Worm (Caenorhabditis elegans) whole organism, young adult: ENCODE measurements around the gene mdt-21.

Experiments used
- B0035.1 ChIP-seq: sonication (generic microtip); optimal IDR thresholded peaks from 2 replicates; lab custom pipeline; 2016; ENCODE audit warnings: missing genetic modification characterization, mild to moderate bottlenecking, missing compliant biosample characterization, missing genotype, missing genetic modification reagents
- D2030.7 ChIP-seq: fragments of 200-800 bp; sonication (Bioruptor generic); IDR thresholded peaks from 2 replicates; pipeline ENCODE4 v1.3.6; 2022; ENCODE audit warnings: missing genetic modification reagents, missing genetic modification characterization, missing compliant biosample characterization
- F10E7.11 ChIP-seq: sonication (generic microtip); optimal IDR thresholded peaks from 2 replicates; lab custom pipeline; 2017; ENCODE audit warnings: mild to moderate bottlenecking, missing genetic modification characterization, moderate library complexity, missing compliant biosample characterization
- F23B12.7 ChIP-seq: sonication (generic microtip); optimal IDR thresholded peaks from 2 replicates; lab custom pipeline; 2017; ENCODE audit warnings: missing genetic modification characterization, mild to moderate bottlenecking, missing compliant biosample characterization, antibody characterized with exemption, moderate library complexity; ENCODE audit not compliant: insufficient read depth
- F52B5.7 ChIP-seq: sonication (generic microtip); optimal IDR thresholded peaks from 2 replicates; lab custom pipeline; 2016; ENCODE audit warnings: mild to moderate bottlenecking, missing genetic modification characterization, missing compliant biosample characterization
- F55B11.4 ChIP-seq: sonication (generic microtip); optimal IDR thresholded peaks from 2 replicates; lab custom pipeline; 2016; ENCODE audit warnings: missing compliant biosample characterization, missing genetic modification characterization, borderline replicate concordance; ENCODE audit not compliant: insufficient read depth
- K12H6.12 ChIP-seq: fragments of 200-800 bp; sonication (Bioruptor generic); optimal IDR thresholded peaks from 2 replicates; lab custom pipeline; 2018; ENCODE audit warnings: mild to moderate bottlenecking, missing genetic modification characterization, missing compliant biosample characterization
- Y53G8AR.9 ChIP-seq: fragments of 200-800 bp; sonication (Bioruptor generic); conservative IDR thresholded peaks from 2 replicates; pipeline ENCODE4 v1.3.6; 2022; ENCODE audit warnings: missing genetic modification reagents, missing genetic modification characterization, missing compliant biosample characterization
- ama-1 ChIP-seq, 3 experiments: fragments of 150-350 bp in 1 of 3; sonication (generic microtip) in 2 of 3; optimal IDR thresholded peaks; 2 replicates each; lab custom pipeline; 2014 to 2018; ENCODE audit warnings: missing biosample characterization in 2 of 3, missing genetic modification characterization in 2 of 3, missing genetic modification reagents in 2 of 3
- aptf-3 ChIP-seq: fragments of 200-800 bp; sonication (Bioruptor generic); IDR thresholded peaks from 2 replicates; pipeline ENCODE4 v1.3.6; 2022; ENCODE audit warnings: missing genetic modification characterization, missing compliant biosample characterization
- attf-3 ChIP-seq: fragments of 200-800 bp; sonication (Bioruptor generic); conservative IDR thresholded peaks from 2 replicates; pipeline ENCODE4 v1.3.6; 2022; ENCODE audit warnings: missing genetic modification reagents, missing genetic modification characterization, missing compliant biosample characterization
- attf-6 ChIP-seq: fragments of 200-800 bp; sonication (Bioruptor generic); IDR thresholded peaks from 2 replicates; pipeline ENCODE4 v1.3.6; 2022; ENCODE audit warnings: missing genetic modification reagents, missing genetic modification characterization, missing compliant biosample characterization
- cebp-2 ChIP-seq: fragments of 200-800 bp; sonication (Bioruptor generic); IDR thresholded peaks from 2 replicates; pipeline ENCODE4 v1.3.6; 2022; ENCODE audit warnings: missing genetic modification characterization, missing compliant biosample characterization
- ceh-100 ChIP-seq: fragments of 200-800 bp; sonication (Bioruptor generic); IDR thresholded peaks from 2 replicates; pipeline ENCODE4 v1.3.6; 2022; ENCODE audit warnings: missing genetic modification reagents, missing genetic modification characterization, missing compliant biosample characterization
- ceh-91 ChIP-seq: fragments of 200-800 bp; sonication (Bioruptor generic); IDR thresholded peaks from 2 replicates; pipeline ENCODE4 v1.3.6; 2022; ENCODE audit warnings: missing genetic modification reagents, missing genetic modification characterization, missing compliant biosample characterization
- dox-1 ChIP-seq: fragments of 200-800 bp; sonication (Bioruptor generic); IDR thresholded peaks from 2 replicates; pipeline ENCODE4 v1.3.6; 2022; ENCODE audit warnings: missing genetic modification reagents, missing genetic modification characterization, missing compliant biosample characterization
- dpff-1 ChIP-seq: sonication (generic microtip); optimal IDR thresholded peaks from 2 replicates; lab custom pipeline; 2017; ENCODE audit warnings: mild to moderate bottlenecking, missing genetic modification characterization, missing compliant biosample characterization
- egrh-3 ChIP-seq: fragments of 200-800 bp; sonication (Bioruptor generic); IDR thresholded peaks from 2 replicates; pipeline ENCODE4 v1.3.6; 2022; ENCODE audit warnings: missing genetic modification reagents, missing genetic modification characterization, missing compliant biosample characterization
- ekl-4 ChIP-seq: fragments of 200-800 bp; sonication (Bioruptor generic); IDR thresholded peaks from 2 replicates; pipeline ENCODE4 v1.3.6; 2022; ENCODE audit warnings: missing genetic modification reagents, missing genetic modification characterization, missing compliant biosample characterization
- ets-4 ChIP-seq: fragments of 200-800 bp; sonication (Bioruptor generic); optimal IDR thresholded peaks from 2 replicates; lab custom pipeline; 2018; ENCODE audit warnings: mild to moderate bottlenecking, missing genetic modification characterization, missing compliant biosample characterization
- him-1 ChIP-seq: sonication (generic microtip); optimal IDR thresholded peaks from 2 replicates; lab custom pipeline; 2016; ENCODE audit warnings: missing genotype, missing genetic modification reagents, missing genetic modification characterization, missing compliant biosample characterization
- hlh-12 ChIP-seq: sonication (generic microtip); optimal IDR thresholded peaks from 2 replicates; lab custom pipeline; 2016; ENCODE audit warnings: missing genetic modification characterization, missing compliant biosample characterization
- hlh-26 ChIP-seq: fragments of 200-800 bp; sonication (Bioruptor generic); conservative IDR thresholded peaks from 2 replicates; pipeline ENCODE4 v1.3.6; 2022; ENCODE audit warnings: missing genetic modification reagents, missing genetic modification characterization, missing compliant biosample characterization
- let-526 ChIP-seq: fragments of 200-800 bp; sonication (Bioruptor generic); IDR thresholded peaks from 2 replicates; pipeline ENCODE4 v1.3.6; 2022; ENCODE audit warnings: missing genetic modification reagents, missing genetic modification characterization, missing compliant biosample characterization
- let-607 ChIP-seq, 2 experiments: fragments of 200-800 bp in 1 of 2; sonication (Bioruptor generic) in 1 of 2; sonication (generic microtip) in 1 of 2; optimal IDR thresholded peaks; 2 replicates each; lab custom pipeline; 2016 to 2018; ENCODE audit warnings: mild to moderate bottlenecking in 2 of 2, missing compliant biosample characterization in 2 of 2, missing genetic modification characterization in 2 of 2, moderate library complexity in 2 of 2, missing genotype in 1 of 2
- lsl-1 ChIP-seq: fragments of 200-800 bp; sonication (Bioruptor generic); optimal IDR thresholded peaks from 2 replicates; lab custom pipeline; 2018; ENCODE audit warnings: mild to moderate bottlenecking, missing genetic modification characterization, moderate library complexity, missing compliant biosample characterization
- madf-10 ChIP-seq: sonication (generic microtip); optimal IDR thresholded peaks from 2 replicates; lab custom pipeline; 2016; ENCODE audit warnings: mild to moderate bottlenecking, missing genetic modification characterization, missing compliant biosample characterization
- madf-3 ChIP-seq: fragments of 200-800 bp; sonication (Bioruptor generic); IDR thresholded peaks from 2 replicates; pipeline ENCODE4 v1.3.6; 2022; ENCODE audit warnings: missing genetic modification reagents, missing genetic modification characterization, missing compliant biosample characterization
- mcd-1 ChIP-seq: fragments of 200-800 bp; sonication (Bioruptor generic); IDR thresholded peaks from 2 replicates; pipeline ENCODE4 v1.3.6; 2022; ENCODE audit warnings: missing genetic modification reagents, missing genetic modification characterization, missing compliant biosample characterization
- mes-4 ChIP-seq: sonication (generic microtip); optimal IDR thresholded peaks from 2 replicates; lab custom pipeline; 2016; ENCODE audit warnings: missing genotype, missing genetic modification characterization, missing compliant biosample characterization
- nfya-1 ChIP-seq: sonication (generic microtip); optimal IDR thresholded peaks from 2 replicates; lab custom pipeline; 2017; ENCODE audit warnings: antibody characterized with exemption, missing compliant biosample characterization, missing genetic modification characterization, borderline replicate concordance; ENCODE audit not compliant: insufficient read depth
- nfya-2 ChIP-seq: fragments of 200-800 bp; sonication (Bioruptor generic); IDR thresholded peaks from 2 replicates; pipeline ENCODE4 v1.3.6; 2022; ENCODE audit warnings: missing genetic modification reagents, missing genetic modification characterization, missing compliant biosample characterization
- nfyb-1 ChIP-seq: fragments of 200-800 bp; sonication (Bioruptor generic); IDR thresholded peaks from 2 replicates; pipeline ENCODE4 v1.3.6; 2022; ENCODE audit warnings: missing genetic modification reagents, missing genetic modification characterization, missing compliant biosample characterization
- nhr-27 ChIP-seq: fragments of 200-800 bp; sonication (Bioruptor generic); optimal IDR thresholded peaks from 2 replicates; lab custom pipeline; 2018; ENCODE audit warnings: mild to moderate bottlenecking, missing genetic modification characterization, moderate library complexity, missing compliant biosample characterization
- nhr-90 ChIP-seq: sonication (generic microtip); optimal IDR thresholded peaks from 2 replicates; lab custom pipeline; 2016; ENCODE audit warnings: missing genotype, mild to moderate bottlenecking, missing genetic modification characterization, missing compliant biosample characterization
- pbrm-1 ChIP-seq: fragments of 200-800 bp; sonication (Bioruptor generic); IDR thresholded peaks from 2 replicates; pipeline ENCODE4 v1.3.6; 2022; ENCODE audit warnings: missing genetic modification reagents, missing genetic modification characterization, missing compliant biosample characterization
- repo-1 ChIP-seq: sonication (generic microtip); optimal IDR thresholded peaks from 2 replicates; lab custom pipeline; 2017; ENCODE audit warnings: mild to moderate bottlenecking, missing genetic modification characterization, missing compliant biosample characterization
- rpc-1 ChIP-seq, 2 experiments: fragments of 150-350 bp in 1 of 2; sonication (generic microtip) in 1 of 2; optimal IDR thresholded peaks; 2 replicates each; lab custom pipeline; 2014 to 2018; ENCODE audit warnings: missing biosample characterization in 1 of 2, missing genetic modification characterization in 1 of 2, missing genetic modification reagents in 1 of 2, missing genotype in 1 of 2
- sdz-38 ChIP-seq: sonication (generic microtip); optimal IDR thresholded peaks from 2 replicates; lab custom pipeline; 2016; ENCODE audit warnings: missing genotype, missing genetic modification characterization, missing compliant biosample characterization
- snpc-1.1 ChIP-seq: sonication (generic microtip); optimal IDR thresholded peaks from 2 replicates; lab custom pipeline; 2017; ENCODE audit warnings: missing genetic modification characterization, mild to moderate bottlenecking, missing compliant biosample characterization, antibody characterized with exemption, moderate library complexity, missing genotype, missing genetic modification reagents; ENCODE audit not compliant: insufficient read depth
- snpc-3.4 ChIP-seq: sonication (generic microtip); optimal IDR thresholded peaks from 2 replicates; lab custom pipeline; 2017; ENCODE audit warnings: missing genetic modification characterization, mild to moderate bottlenecking, missing compliant biosample characterization, antibody characterized with exemption, moderate library complexity, missing genotype, missing genetic modification reagents
- tbp1 ChIP-seq: fragments of 200-800 bp; sonication (Bioruptor generic); optimal IDR thresholded peaks from 2 replicates; lab custom pipeline; 2018; ENCODE audit warnings: mild to moderate bottlenecking, missing genetic modification characterization, missing compliant biosample characterization
- tlf-1 ChIP-seq: fragments of 200-800 bp; sonication (Bioruptor generic); optimal IDR thresholded peaks from 2 replicates; lab custom pipeline; 2018; ENCODE audit warnings: mild to moderate bottlenecking, missing genetic modification characterization, missing compliant biosample characterization
- unc-130 ChIP-seq: sonication (generic microtip); optimal IDR thresholded peaks from 2 replicates; lab custom pipeline; 2016; ENCODE audit warnings: missing genetic modification reagents, missing genetic modification characterization, missing compliant biosample characterization
- xnd-1 ChIP-seq: sonication (generic microtip); optimal IDR thresholded peaks from 2 replicates; lab custom pipeline; 2016; ENCODE audit warnings: missing genotype, missing genetic modification reagents, missing genetic modification characterization, missing compliant biosample characterization
- ztf-22 ChIP-seq: fragments of 200-800 bp; sonication (Bioruptor generic); optimal IDR thresholded peaks from 2 replicates; lab custom pipeline; 2018; ENCODE audit warnings: mild to moderate bottlenecking, missing genetic modification characterization, moderate library complexity, missing compliant biosample characterization
- ztf-25 ChIP-seq: fragments of 200-800 bp; sonication (Bioruptor generic); IDR thresholded peaks from 2 replicates; pipeline ENCODE4 v1.3.6; 2022; ENCODE audit warnings: missing genetic modification reagents, missing genetic modification characterization, missing compliant biosample characterization
- ztf-26 ChIP-seq: sonication (generic microtip); optimal IDR thresholded peaks from 2 replicates; lab custom pipeline; 2017; ENCODE audit warnings: missing genetic modification characterization, missing compliant biosample characterization

mdt-21 gene

ce11 chrIII:11746718-11747117 is 30.7 kb upstream of the mdt-21 start, which contains the start of gene mrt-2 (continued):
- no peak for TF ChIP-seq Y53G8AR.9 (GFP tag; lab: Robert Waterston, UW)
- no peak for TF ChIP-seq sdz-38 (tag; lab: Kevin White, UChicago)
- peak; percentile 42 for TF ChIP-seq K12H6.12
- TF ChIP-seq ets-4 (GFP tag; lab: Kevin White, UChicago) = no peak
- TF ChIP-seq rpc-1 (optimal IDR thresholded peaks at IDR 0.05; lab: Kevin White, UChicago) = no peak
- TF ChIP-seq rpc-1 (tag; optimal IDR thresholded peaks at IDR 0.05; lab: Kevin White, UChicago) = no peak
- TF ChIP-seq ceh-100 (GFP tag; lab: Robert Waterston, UW) = peak; percentile 57; the same call in 1 of the 2 replicates
- TF ChIP-seq snpc-1.1 = no peak
- peak; percentile 32 for TF ChIP-seq him-1 (tag; lab: Kevin White, UChicago)
- TF ChIP-seq F52B5.7 = no peak
- no peak for TF ChIP-seq ztf-26 (tag; lab: Kevin White, UChicago)
- TF ChIP-seq egrh-3 (GFP tag; lab: Robert Waterston, UW) = no peak
- TF ChIP-seq ztf-22 (GFP tag; lab: Kevin White, UChicago) = no peak
- no peak for TF ChIP-seq pbrm-1 (GFP tag; lab: Robert Waterston, UW)
- TF ChIP-seq let-526 = no peak
- TF ChIP-seq dox-1 (GFP tag; lab: Robert Waterston, UW) = no peak
- TF ChIP-seq D2030.7 (GFP tag; lab: Robert Waterston, UW) = peak; percentile 38
- no peak for TF ChIP-seq nhr-90 (tag; lab: Kevin White, UChicago)
- TF ChIP-seq mes-4 (tag; lab: Kevin White, UChicago) = no peak
- no peak for TF ChIP-seq ama-1 (optimal IDR thresholded peaks at IDR 0.05; lab: Kevin White, UChicago)
- TF ChIP-seq ama-1 (GFP tag; optimal IDR thresholded peaks at IDR 0.05; lab: Kevin White, UChicago) = no peak
- peak; percentile 12 for TF ChIP-seq lsl-1
- no peak for TF ChIP-seq tbp1 (GFP tag; lab: Kevin White, UChicago)
- no peak for TF ChIP-seq F23B12.7
- TF ChIP-seq snpc-3.4 (tag; lab: Kevin White, UChicago) = no peak
- no peak for TF ChIP-seq attf-3 (GFP tag; lab: Robert Waterston, UW)
- no peak for TF ChIP-seq repo-1 (tag; lab: Kevin White, UChicago)
- no peak for TF ChIP-seq nhr-27 (tag; lab: Kevin White, UChicago)
- peak; percentile 42; the same call in 1 of the 2 replicates for TF ChIP-seq nfyb-1 (GFP tag; lab: Robert Waterston, UW)
- no peak for TF ChIP-seq nfya-2 (GFP tag; lab: Robert Waterston, UW)
- TF ChIP-seq madf-3 (GFP tag; lab: Robert Waterston, UW) = 0 out of 2 replicates have a peak, but pooled peaks have one; percentile 39
- no peak for TF ChIP-seq nfya-1 (tag; lab: Kevin White, UChicago)
- no peak for TF ChIP-seq F10E7.11
- TF ChIP-seq tlf-1 (GFP tag; lab: Kevin White, UChicago) = no peak
- peak in 1 of 2 experiments; percentile 46 for TF ChIP-seq let-607 (tag; optimal IDR thresholded peaks at IDR 0.05; lab: Kevin White, UChicago)
- peak; percentile 80 for TF ChIP-seq mcd-1 (GFP tag; lab: Robert Waterston, UW)
- TF ChIP-seq aptf-3 = no peak
- no peak for TF ChIP-seq dpff-1
- TF ChIP-seq ekl-4 (GFP tag; lab: Robert Waterston, UW) = no peak
- TF ChIP-seq F55B11.4 (tag; lab: Kevin White, UChicago) = no peak
- TF ChIP-seq ztf-25 = no peak
- TF ChIP-seq cebp-2 (GFP tag; lab: Robert Waterston, UW) = no peak
- TF ChIP-seq attf-6 (GFP tag; lab: Robert Waterston, UW) = no peak
- TF ChIP-seq madf-10 (tag; lab: Kevin White, UChicago) = peak; percentile 48
- TF ChIP-seq xnd-1 = no peak
- TF ChIP-seq hlh-26 (GFP tag; lab: Robert Waterston, UW) = no peak
- TF ChIP-seq hlh-12 = no peak
- TF ChIP-seq B0035.1 (tag; lab: Kevin White, UChicago) = no peak
- peak; percentile 73 for TF ChIP-seq unc-130 (GFP tag; lab: Kevin White, UChicago)
- no peak for TF ChIP-seq ceh-91
